Worm (Caenorhabditis elegans) whole organism, young adult: ENCODE data around the gene T26G10.4.

ENCODE experiments used
- B0019.2 ChIP-seq: fragments of 200-800 bp; sonication (Bioruptor generic); conservative IDR thresholded peaks from 2 replicates; pipeline ENCODE4 v1.3.6; 2022; ENCODE audit warnings: missing genetic modification reagents, missing genetic modification characterization, missing compliant biosample characterization
- B0336.3 ChIP-seq: fragments of 200-800 bp; sonication (Bioruptor generic); IDR thresholded peaks from 2 replicates; pipeline ENCODE4 v1.3.6; 2022; ENCODE audit warnings: missing genetic modification characterization, missing compliant biosample characterization
- C17E4.6 ChIP-seq: fragments of 200-800 bp; sonication (Bioruptor generic); IDR thresholded peaks from 2 replicates; pipeline ENCODE4 v1.3.6; 2022; ENCODE audit warnings: missing genetic modification reagents, missing genetic modification characterization, missing compliant biosample characterization
- F10E7.11 ChIP-seq: sonication (generic microtip); optimal IDR thresholded peaks from 2 replicates; lab custom pipeline; 2017; ENCODE audit warnings: mild to moderate bottlenecking, missing genetic modification characterization, moderate library complexity, missing compliant biosample characterization
- F23B12.7 ChIP-seq: sonication (generic microtip); optimal IDR thresholded peaks from 2 replicates; lab custom pipeline; 2017; ENCODE audit warnings: missing genetic modification characterization, mild to moderate bottlenecking, missing compliant biosample characterization, antibody characterized with exemption, moderate library complexity; ENCODE audit not compliant: insufficient read depth
- F39B2.1 ChIP-seq: fragments of 200-800 bp; sonication (Bioruptor generic); IDR thresholded peaks from 2 replicates; pipeline ENCODE4 v1.3.6; 2022; ENCODE audit warnings: missing genetic modification reagents, missing genetic modification characterization, missing compliant biosample characterization
- F52B5.7 ChIP-seq: sonication (generic microtip); optimal IDR thresholded peaks from 2 replicates; lab custom pipeline; 2016; ENCODE audit warnings: mild to moderate bottlenecking, missing genetic modification characterization, missing compliant biosample characterization
- K11D2.4 ChIP-seq: fragments of 200-800 bp; sonication (Bioruptor generic); IDR thresholded peaks from 2 replicates; pipeline ENCODE4 v1.3.6; 2022; ENCODE audit warnings: missing genetic modification reagents, missing genetic modification characterization, missing compliant biosample characterization
- T07F8.4 ChIP-seq: sonication (generic microtip); optimal IDR thresholded peaks from 2 replicates; lab custom pipeline; 2016; ENCODE audit warnings: mild to moderate bottlenecking, missing genetic modification characterization, moderate library complexity, missing compliant biosample characterization
- T26A5.8 ChIP-seq: sonication (generic microtip); optimal IDR thresholded peaks from 2 replicates; lab custom pipeline; 2016; ENCODE audit warnings: missing genetic modification characterization, missing compliant biosample characterization
- Y53F4B.3 ChIP-seq: fragments of 200-800 bp; sonication (Bioruptor generic); IDR thresholded peaks from 2 replicates; pipeline ENCODE4 v1.3.6; 2022; ENCODE audit warnings: missing genetic modification reagents, missing genetic modification characterization, missing compliant biosample characterization
- Y56A3A.18 ChIP-seq: fragments of 200-800 bp; sonication (Bioruptor generic); IDR thresholded peaks from 2 replicates; pipeline ENCODE4 v1.3.6; 2022; ENCODE audit warnings: missing genetic modification reagents, missing genetic modification characterization, missing compliant biosample characterization
- Y67H2A.10 ChIP-seq: fragments of 200-800 bp; sonication (Bioruptor generic); conservative IDR thresholded peaks from 2 replicates; pipeline ENCODE4 v1.3.6; 2022; ENCODE audit warnings: missing genetic modification reagents, missing genetic modification characterization, missing compliant biosample characterization
- Y95B8A.8 ChIP-seq: fragments of 200-800 bp; sonication (Bioruptor generic); IDR thresholded peaks from 2 replicates; pipeline ENCODE4 v1.3.6; 2022; ENCODE audit warnings: missing genetic modification reagents, missing genetic modification characterization, missing compliant biosample characterization
- aptf-2 ChIP-seq: fragments of 200-800 bp; sonication (Bioruptor generic); conservative IDR thresholded peaks from 2 replicates; pipeline ENCODE4 v1.3.6; 2022; ENCODE audit warnings: missing genetic modification reagents, missing genetic modification characterization, missing compliant biosample characterization
- aptf-3 ChIP-seq: fragments of 200-800 bp; sonication (Bioruptor generic); IDR thresholded peaks from 2 replicates; pipeline ENCODE4 v1.3.6; 2022; ENCODE audit warnings: missing genetic modification characterization, missing compliant biosample characterization
- athp-1 ChIP-seq: sonication (generic microtip); optimal IDR thresholded peaks from 2 replicates; lab custom pipeline; 2017; ENCODE audit warnings: mild to moderate bottlenecking, missing genetic modification characterization, missing compliant biosample characterization
- attf-3 ChIP-seq: fragments of 200-800 bp; sonication (Bioruptor generic); conservative IDR thresholded peaks from 2 replicates; pipeline ENCODE4 v1.3.6; 2022; ENCODE audit warnings: missing genetic modification reagents, missing genetic modification characterization, missing compliant biosample characterization
- bed-1 ChIP-seq: fragments of 200-800 bp; sonication (Bioruptor generic); IDR thresholded peaks from 2 replicates; pipeline ENCODE4 v1.3.6; 2022; ENCODE audit warnings: missing genetic modification reagents, missing genetic modification characterization, missing compliant biosample characterization
- ccch-3 ChIP-seq: fragments of 200-800 bp; sonication (Bioruptor generic); optimal IDR thresholded peaks from 2 replicates; lab custom pipeline; 2018; ENCODE audit warnings: mild to moderate bottlenecking, missing genetic modification characterization, missing compliant biosample characterization
- ceh-100 ChIP-seq: fragments of 200-800 bp; sonication (Bioruptor generic); IDR thresholded peaks from 2 replicates; pipeline ENCODE4 v1.3.6; 2022; ENCODE audit warnings: missing genetic modification reagents, missing genetic modification characterization, missing compliant biosample characterization
- ceh-40 ChIP-seq: fragments of 200-800 bp; sonication (Bioruptor generic); IDR thresholded peaks from 2 replicates; pipeline ENCODE4 v1.3.6; 2022; ENCODE audit warnings: missing genetic modification characterization, missing compliant biosample characterization
- ceh-58 ChIP-seq: fragments of 200-800 bp; sonication (Bioruptor generic); IDR thresholded peaks from 2 replicates; pipeline ENCODE4 v1.3.6; 2022; ENCODE audit warnings: missing genetic modification characterization, missing compliant biosample characterization
- ceh-91 ChIP-seq: fragments of 200-800 bp; sonication (Bioruptor generic); IDR thresholded peaks from 2 replicates; pipeline ENCODE4 v1.3.6; 2022; ENCODE audit warnings: missing genetic modification reagents, missing genetic modification characterization, missing compliant biosample characterization
- egl-18 ChIP-seq: fragments of 200-800 bp; sonication (Bioruptor generic); IDR thresholded peaks from 2 replicates; pipeline ENCODE4 v1.3.6; 2022; ENCODE audit warnings: missing genetic modification reagents, missing genetic modification characterization, missing compliant biosample characterization
- egl-44 ChIP-seq: fragments of 200-800 bp; sonication (Bioruptor generic); IDR thresholded peaks from 2 replicates; pipeline ENCODE4 v1.3.6; 2022; ENCODE audit warnings: missing genetic modification reagents, missing genetic modification characterization, missing compliant biosample characterization
- fkh-3 ChIP-seq: sonication (generic microtip); optimal IDR thresholded peaks from 2 replicates; lab custom pipeline; 2016; ENCODE audit warnings: mild to moderate bottlenecking, missing genetic modification characterization, missing compliant biosample characterization
- hlh-12 ChIP-seq: sonication (generic microtip); optimal IDR thresholded peaks from 2 replicates; lab custom pipeline; 2016; ENCODE audit warnings: missing genetic modification characterization, missing compliant biosample characterization
- hlh-26 ChIP-seq: fragments of 200-800 bp; sonication (Bioruptor generic); conservative IDR thresholded peaks from 2 replicates; pipeline ENCODE4 v1.3.6; 2022; ENCODE audit warnings: missing genetic modification reagents, missing genetic modification characterization, missing compliant biosample characterization
- hmg-20 ChIP-seq: fragments of 200-800 bp; sonication (Bioruptor generic); IDR thresholded peaks from 2 replicates; pipeline ENCODE4 v1.3.6; 2022; ENCODE audit warnings: missing genetic modification reagents, missing genetic modification characterization, missing compliant biosample characterization
- lin-54 ChIP-seq: fragments of 200-800 bp; sonication (Bioruptor generic); optimal IDR thresholded peaks from 2 replicates; lab custom pipeline; 2018; ENCODE audit warnings: mild to moderate bottlenecking, missing genetic modification characterization, missing compliant biosample characterization
- lsy-27 ChIP-seq: sonication (generic microtip); optimal IDR thresholded peaks from 2 replicates; lab custom pipeline; 2017; ENCODE audit warnings: missing genetic modification characterization, mild to moderate bottlenecking, missing compliant biosample characterization, antibody characterized with exemption, missing genotype, borderline replicate concordance; ENCODE audit not compliant: insufficient read depth
- mel-28 ChIP-seq: sonication (generic microtip); optimal IDR thresholded peaks from 2 replicates; lab custom pipeline; 2016; ENCODE audit warnings: borderline replicate concordance, mild to moderate bottlenecking, missing genetic modification characterization, missing compliant biosample characterization
- mes-4 ChIP-seq: sonication (generic microtip); optimal IDR thresholded peaks from 2 replicates; lab custom pipeline; 2016; ENCODE audit warnings: missing genotype, missing genetic modification characterization, missing compliant biosample characterization
- nfya-1 ChIP-seq: sonication (generic microtip); optimal IDR thresholded peaks from 2 replicates; lab custom pipeline; 2017; ENCODE audit warnings: antibody characterized with exemption, missing compliant biosample characterization, missing genetic modification characterization, borderline replicate concordance; ENCODE audit not compliant: insufficient read depth
- pbrm-1 ChIP-seq: fragments of 200-800 bp; sonication (Bioruptor generic); IDR thresholded peaks from 2 replicates; pipeline ENCODE4 v1.3.6; 2022; ENCODE audit warnings: missing genetic modification reagents, missing genetic modification characterization, missing compliant biosample characterization
- pha-4 ChIP-seq: fragments of 150-350 bp; sonication (generic microtip); optimal IDR thresholded peaks from 2 replicates; lab custom pipeline; 2014; ENCODE audit warnings: missing biosample characterization, missing genetic modification reagents, missing genetic modification characterization
- rec-8 ChIP-seq, 2 experiments: sonication (generic microtip); optimal IDR thresholded peaks; 2 replicates each; lab custom pipeline; 2016; ENCODE audit warnings: mild to moderate bottlenecking in 2 of 2, missing genetic modification characterization in 2 of 2, missing genetic modification reagents in 2 of 2, missing genotype in 2 of 2, missing biosample characterization in 1 of 2, missing compliant biosample characterization in 1 of 2, moderate library complexity in 1 of 2
- repo-1 ChIP-seq: sonication (generic microtip); optimal IDR thresholded peaks from 2 replicates; lab custom pipeline; 2017; ENCODE audit warnings: mild to moderate bottlenecking, missing genetic modification characterization, missing compliant biosample characterization
- rpc-1 ChIP-seq, 2 experiments: fragments of 150-350 bp in 1 of 2; sonication (generic microtip) in 1 of 2; optimal IDR thresholded peaks; 2 replicates each; lab custom pipeline; 2014 to 2018; ENCODE audit warnings: missing biosample characterization in 1 of 2, missing genetic modification characterization in 1 of 2, missing genetic modification reagents in 1 of 2, missing genotype in 1 of 2
- snpc-1.1 ChIP-seq: sonication (generic microtip); optimal IDR thresholded peaks from 2 replicates; lab custom pipeline; 2017; ENCODE audit warnings: missing genetic modification characterization, mild to moderate bottlenecking, missing compliant biosample characterization, antibody characterized with exemption, moderate library complexity, missing genotype, missing genetic modification reagents; ENCODE audit not compliant: insufficient read depth
- somi-1 ChIP-seq: fragments of 200-800 bp; sonication (Bioruptor generic); optimal IDR thresholded peaks from 2 replicates; lab custom pipeline; 2018; ENCODE audit warnings: mild to moderate bottlenecking, missing genetic modification characterization, missing compliant biosample characterization
- tbp1 ChIP-seq: fragments of 200-800 bp; sonication (Bioruptor generic); optimal IDR thresholded peaks from 2 replicates; lab custom pipeline; 2018; ENCODE audit warnings: mild to moderate bottlenecking, missing genetic modification characterization, missing compliant biosample characterization
- tlf-1 ChIP-seq: fragments of 200-800 bp; sonication (Bioruptor generic); optimal IDR thresholded peaks from 2 replicates; lab custom pipeline; 2018; ENCODE audit warnings: mild to moderate bottlenecking, missing genetic modification characterization, missing compliant biosample characterization
- unc-130 ChIP-seq: sonication (generic microtip); optimal IDR thresholded peaks from 2 replicates; lab custom pipeline; 2016; ENCODE audit warnings: missing genetic modification reagents, missing genetic modification characterization, missing compliant biosample characterization
- unc-62 ChIP-seq: fragments of 150-350 bp; optimal IDR thresholded peaks from 2 replicates; lab custom pipeline; 2014; ENCODE audit warnings: missing biosample characterization, missing genetic modification reagents, missing genetic modification characterization
- xnd-1 ChIP-seq: sonication (generic microtip); optimal IDR thresholded peaks from 2 replicates; lab custom pipeline; 2016; ENCODE audit warnings: missing genotype, missing genetic modification reagents, missing genetic modification characterization, missing compliant biosample characterization
- ztf-18 ChIP-seq: sonication (generic microtip); optimal IDR thresholded peaks from 2 replicates; lab custom pipeline; 2016; ENCODE audit warnings: missing genotype, mild to moderate bottlenecking, missing genetic modification characterization, missing compliant biosample characterization
- ztf-26 ChIP-seq: sonication (generic microtip); optimal IDR thresholded peaks from 2 replicates; lab custom pipeline; 2017; ENCODE audit warnings: missing genetic modification characterization, missing compliant biosample characterization

T26G10.4 gene

ce11 chrIII:9390924-9391323, 29.4 kb upstream of the T26G10.4 start (continued):
- TF ChIP-seq ceh-100 (GFP tag; lab: Robert Waterston, UW) = 0 out of 2 replicates have a peak, but pooled peaks have one; percentile 30
- TF ChIP-seq unc-62 (GFP tag; lab: Kevin White, UChicago) = no peak
- TF ChIP-seq hmg-20 (GFP tag; lab: Robert Waterston, UW) = no peak
- no peak for TF ChIP-seq rpc-1 (optimal IDR thresholded peaks at IDR 0.05; lab: Kevin White, UChicago)
- no peak for TF ChIP-seq rpc-1 (tag; optimal IDR thresholded peaks at IDR 0.05; lab: Kevin White, UChicago)
- no peak for TF ChIP-seq F39B2.1
- no peak for TF ChIP-seq bed-1 (GFP tag; lab: Robert Waterston, UW)
- TF ChIP-seq T26A5.8 (tag; lab: Kevin White, UChicago) = no peak
- no peak for TF ChIP-seq hlh-12 (tag; lab: Kevin White, UChicago)
- TF ChIP-seq tlf-1 (GFP tag; lab: Kevin White, UChicago) = peak; percentile 22
- no peak for TF ChIP-seq snpc-1.1 (tag; lab: Kevin White, UChicago)
- TF ChIP-seq ceh-58 (GFP tag; lab: Robert Waterston, UW) = no peak
- peak; percentile 12 for TF ChIP-seq tbp1 (GFP tag; lab: Kevin White, UChicago)
- no peak for TF ChIP-seq ceh-40 (GFP tag; lab: Robert Waterston, UW)
- no peak for TF ChIP-seq attf-3 (GFP tag; lab: Robert Waterston, UW)
- no peak for TF ChIP-seq rec-8 (tag; optimal IDR thresholded peaks at IDR 0.05; lab: Kevin White, UChicago)
- TF ChIP-seq egl-18 = no peak
- no peak for TF ChIP-seq athp-1 (tag; lab: Kevin White, UChicago)
- TF ChIP-seq ceh-91 (GFP tag; lab: Robert Waterston, UW) = no peak
- no peak for TF ChIP-seq repo-1 (tag; lab: Kevin White, UChicago)
- TF ChIP-seq mes-4 (tag; lab: Kevin White, UChicago) = no peak
- TF ChIP-seq Y67H2A.10 = no peak
- no peak for TF ChIP-seq ztf-26 (tag; lab: Kevin White, UChicago)
- TF ChIP-seq xnd-1 (tag; lab: Kevin White, UChicago) = peak; percentile 35
- no peak for TF ChIP-seq fkh-3 (tag; lab: Kevin White, UChicago)
- TF ChIP-seq T07F8.4 (tag; lab: Kevin White, UChicago) = no peak
- TF ChIP-seq aptf-2 (GFP tag; lab: Robert Waterston, UW) = no peak
- TF ChIP-seq C17E4.6 = no peak
- no peak for TF ChIP-seq Y53F4B.3 (GFP tag; lab: Robert Waterston, UW)
- no peak for TF ChIP-seq F52B5.7
- no peak for TF ChIP-seq ztf-18
- TF ChIP-seq mel-28 (tag; lab: Kevin White, UChicago) = no peak
- TF ChIP-seq unc-130 = no peak
- TF ChIP-seq lin-54 (GFP tag; lab: Kevin White, UChicago) = peak; percentile 59
- TF ChIP-seq Y56A3A.18 (GFP tag; lab: Robert Waterston, UW) = no peak
- TF ChIP-seq hlh-26 (GFP tag; lab: Robert Waterston, UW) = no peak
- no peak for TF ChIP-seq somi-1 (GFP tag; lab: Kevin White, UChicago)
- no peak for TF ChIP-seq egl-44 (GFP tag; lab: Robert Waterston, UW)
- TF ChIP-seq F23B12.7 = no peak
- peak; percentile 68 for TF ChIP-seq B0336.3 (GFP tag; lab: Robert Waterston, UW)
- no peak for TF ChIP-seq lsy-27 (tag; lab: Kevin White, UChicago)
- TF ChIP-seq Y95B8A.8 (GFP tag; lab: Robert Waterston, UW) = peak; percentile 31; the same call in 1 of the 2 replicates
- no peak for TF ChIP-seq aptf-3 (GFP tag; lab: Robert Waterston, UW)
- TF ChIP-seq ccch-3 = no peak
- TF ChIP-seq pbrm-1 = no peak
- TF ChIP-seq B0019.2 (GFP tag; lab: Robert Waterston, UW) = no peak
- TF ChIP-seq F10E7.11 (tag; lab: Kevin White, UChicago) = no peak
- TF ChIP-seq pha-4 = no peak
- TF ChIP-seq nfya-1 = no peak
- TF ChIP-seq K11D2.4 (GFP tag; lab: Robert Waterston, UW) = peak; percentile 55; the same call in 1 of the 2 replicates
